Fruit fly (Drosophila melanogaster) whole organism, embryonic: ENCODE data around the gene CG4880.

Experiments
- Atf3 ChIP-seq: fragments of 200-800 bp; sonication (Bioruptor generic); optimal IDR thresholded peaks from 3 replicates; lab custom pipeline; 2016; ENCODE audit warnings: missing biosample characterization, missing genetic modification characterization
- CG13424 ChIP-seq: fragments of 200-800 bp; sonication (Bioruptor generic); optimal IDR thresholded peaks from 2 replicates; lab custom pipeline; 2019; ENCODE audit warnings: missing biosample characterization, mild to moderate bottlenecking, missing genetic modification characterization, moderate library complexity
- CG16815 ChIP-seq: fragments of 200-800 bp; sonication (Bioruptor generic); optimal IDR thresholded peaks from 3 replicates; lab custom pipeline; 2017; ENCODE audit warnings: missing biosample characterization, mild to moderate bottlenecking, missing genetic modification characterization
- CG17361 ChIP-seq: fragments of 200-800 bp; sonication (Bioruptor generic); IDR thresholded peaks from 3 replicates; pipeline ENCODE4 v1.3.6; 2022; ENCODE audit warnings: missing biosample characterization, missing genetic modification characterization
- CG17802 ChIP-seq: fragments of 200-800 bp; sonication (Bioruptor generic); optimal IDR thresholded peaks from 2 replicates; lab custom pipeline; 2018; ENCODE audit warnings: missing biosample characterization, mild to moderate bottlenecking, missing genetic modification characterization, moderate library complexity
- CG1832 ChIP-seq: fragments of 200-800 bp; sonication (Bioruptor generic); optimal IDR thresholded peaks from 2 replicates; lab custom pipeline; 2017; ENCODE audit warnings: missing biosample characterization, mild to moderate bottlenecking, missing genetic modification characterization, inconsistent platforms
- CG2875 ChIP-seq: fragments of 200-800 bp; sonication (Bioruptor generic); optimal IDR thresholded peaks from 2 replicates; lab custom pipeline; 2017; ENCODE audit warnings: missing biosample characterization, mild to moderate bottlenecking, missing genetic modification characterization, missing genetic modification reagents
- CG2889 ChIP-seq: fragments of 200-800 bp; sonication (Bioruptor generic); IDR thresholded peaks from 3 replicates; pipeline ENCODE4 v1.3.6; 2022; ENCODE audit warnings: missing biosample characterization, missing genetic modification characterization
- CG4282 ChIP-seq: fragments of 200-800 bp; sonication (Bioruptor generic); optimal IDR thresholded peaks from 2 replicates; lab custom pipeline; 2016; ENCODE audit warnings: missing biosample characterization, missing genetic modification characterization
- CG4404 ChIP-seq: fragments of 200-800 bp; sonication (Bioruptor generic); IDR thresholded peaks from 2 replicates; pipeline ENCODE4 v1.3.6; 2022; ENCODE audit warnings: missing biosample characterization, missing genetic modification characterization
- CG6854 ChIP-seq: fragments of 200-800 bp; sonication (Bioruptor generic); optimal IDR thresholded peaks from 3 replicates; lab custom pipeline; 2017; ENCODE audit warnings: missing biosample characterization, mild to moderate bottlenecking, missing genetic modification characterization
- CG7271 ChIP-seq: fragments of 200-800 bp; sonication (Bioruptor generic); optimal IDR thresholded peaks from 2 replicates; lab custom pipeline; 2018; ENCODE audit warnings: missing biosample characterization, mild to moderate bottlenecking, missing genetic modification characterization, moderate library complexity
- CG7357 ChIP-seq: fragments of 200-800 bp; sonication (Bioruptor generic); IDR thresholded peaks from 3 replicates; pipeline ENCODE4 v1.3.6; 2022; ENCODE audit warnings: missing biosample characterization, missing genetic modification characterization
- CG7372 ChIP-seq: fragments of 200-800 bp; sonication (Bioruptor generic); IDR thresholded peaks from 2 replicates; pipeline ENCODE4 v1.3.6; 2022; ENCODE audit warnings: missing biosample characterization, missing genetic modification characterization
- CG7786 ChIP-seq: fragments of 200-800 bp; sonication (Bioruptor generic); optimal IDR thresholded peaks from 2 replicates; lab custom pipeline; 2016; ENCODE audit warnings: missing biosample characterization, missing genetic modification characterization
- CG7963 ChIP-seq: fragments of 200-800 bp; sonication (Bioruptor generic); IDR thresholded peaks from 3 replicates; pipeline ENCODE4 v1.3.6; 2022; ENCODE audit warnings: missing biosample characterization, missing genetic modification characterization; ENCODE audit not compliant: partially characterized antibody
- CG8290 ChIP-seq, 3 experiments: fragments of 200-800 bp; sonication (Bioruptor generic); optimal IDR thresholded peaks; 2 replicates each; lab custom pipeline; 2016 to 2019; ENCODE audit warnings: missing biosample characterization in 3 of 3, missing genetic modification characterization in 3 of 3, mild to moderate bottlenecking in 2 of 3, moderate library complexity in 1 of 3
- CG8388 ChIP-seq: fragments of 200-800 bp; sonication (Bioruptor generic); optimal IDR thresholded peaks from 2 replicates; lab custom pipeline; 2019; ENCODE audit warnings: missing biosample characterization, mild to moderate bottlenecking, missing genetic modification characterization, moderate library complexity
- CG9609 ChIP-seq: fragments of 200-800 bp; sonication (Bioruptor generic); optimal IDR thresholded peaks from 3 replicates; lab custom pipeline; 2016; ENCODE audit warnings: missing biosample characterization, missing genetic modification characterization
- Chrac-16 ChIP-seq: fragments of 200-800 bp; sonication (Bioruptor generic); optimal IDR thresholded peaks from 3 replicates; lab custom pipeline; 2016; ENCODE audit warnings: missing biosample characterization, missing genetic modification characterization
- Dp ChIP-seq: fragments of 200-800 bp; sonication (Bioruptor generic); optimal IDR thresholded peaks from 2 replicates; lab custom pipeline; 2018; ENCODE audit warnings: missing biosample characterization, mild to moderate bottlenecking, missing genetic modification characterization, moderate library complexity
- ERR ChIP-seq: fragments of 200-800 bp; sonication (Bioruptor generic); optimal IDR thresholded peaks from 2 replicates; lab custom pipeline; 2016; ENCODE audit warnings: missing biosample characterization, missing genetic modification characterization
- Ets97D ChIP-seq: fragments of 200-800 bp; sonication (Bioruptor generic); optimal IDR thresholded peaks from 3 replicates; lab custom pipeline; 2016; ENCODE audit warnings: missing biosample characterization, missing genetic modification characterization
- H15 ChIP-seq: fragments of 200-800 bp; sonication (Bioruptor generic); IDR thresholded peaks from 3 replicates; pipeline ENCODE4 v1.3.6; 2022; ENCODE audit warnings: missing biosample characterization, missing genetic modification characterization
- HHEX ChIP-seq: fragments of 200-800 bp; sonication (Bioruptor generic); optimal IDR thresholded peaks from 3 replicates; lab custom pipeline; 2017; ENCODE audit warnings: missing biosample characterization, mild to moderate bottlenecking, missing genetic modification characterization, missing genetic modification reagents
- HmgD ChIP-seq: fragments of 200-800 bp; sonication (Bioruptor generic); optimal IDR thresholded peaks from 3 replicates; lab custom pipeline; 2016; ENCODE audit warnings: missing biosample characterization, missing genetic modification characterization
- Hr51 ChIP-seq, 2 experiments: fragments of 200-800 bp; sonication (Bioruptor generic); optimal IDR thresholded peaks; 2 replicates in 1 of 2; 3 replicates in 1 of 2; lab custom pipeline; 2016 to 2018; ENCODE audit warnings: missing biosample characterization in 2 of 2, missing genetic modification characterization in 2 of 2, mild to moderate bottlenecking in 1 of 2, moderate library complexity in 1 of 2
- Scr ChIP-seq: fragments of 200-800 bp; sonication (Bioruptor generic); IDR thresholded peaks from 2 replicates; pipeline ENCODE4 v1.3.6; 2022; ENCODE audit warnings: missing biosample characterization, missing genetic modification characterization; ENCODE audit not compliant: partially characterized antibody
- cad ChIP-seq: fragments of >200 bp; optimal IDR thresholded peaks from 2 replicates; lab custom pipeline; 2017; ENCODE audit warnings: missing biosample characterization, missing genetic modification characterization
- cato ChIP-seq: fragments of 200-800 bp; sonication (Bioruptor generic); optimal IDR thresholded peaks from 2 replicates; lab custom pipeline; 2016; ENCODE audit warnings: missing biosample characterization, missing genetic modification characterization, borderline replicate concordance
- dm ChIP-seq: fragments of 200-800 bp; sonication (Bioruptor generic); optimal IDR thresholded peaks from 3 replicates; lab custom pipeline; 2016; ENCODE audit warnings: missing biosample characterization, missing genetic modification characterization
- dysf ChIP-seq: fragments of 200-800 bp; sonication (Bioruptor generic); IDR thresholded peaks from 3 replicates; pipeline ENCODE4 v1.3.6; 2022; ENCODE audit warnings: missing biosample characterization, missing genetic modification characterization
- ems ChIP-seq: fragments of 200-800 bp; sonication (Bioruptor generic); optimal IDR thresholded peaks from 3 replicates; lab custom pipeline; 2016; ENCODE audit warnings: missing biosample characterization, missing genetic modification characterization
- eyg ChIP-seq: fragments of 200-800 bp; sonication (Bioruptor generic); optimal IDR thresholded peaks from 3 replicates; lab custom pipeline; 2016; ENCODE audit warnings: missing biosample characterization, missing genetic modification characterization
- fd64A ChIP-seq: fragments of 200-800 bp; sonication (Bioruptor generic); optimal IDR thresholded peaks from 3 replicates; lab custom pipeline; 2018; ENCODE audit warnings: missing biosample characterization, mild to moderate bottlenecking, missing genetic modification characterization
- gt ChIP-seq: fragments of 200-800 bp; sonication (Bioruptor generic); IDR thresholded peaks from 2 replicates; pipeline ENCODE4 v1.3.6; 2022; ENCODE audit warnings: missing biosample characterization, missing genetic modification characterization
- knrl ChIP-seq: fragments of 200-800 bp; sonication (Bioruptor generic); IDR thresholded peaks from 3 replicates; pipeline ENCODE4 v1.3.6; 2022; ENCODE audit warnings: missing biosample characterization, missing genetic modification characterization; ENCODE audit not compliant: partially characterized antibody
- maf-S ChIP-seq: fragments of 200-800 bp; sonication (Bioruptor generic); optimal IDR thresholded peaks from 2 replicates; lab custom pipeline; 2016; ENCODE audit warnings: missing biosample characterization, missing genetic modification characterization
- nerfin-1 ChIP-seq: fragments of 200-800 bp; sonication (Bioruptor generic); optimal IDR thresholded peaks from 3 replicates; lab custom pipeline; 2019; ENCODE audit warnings: missing biosample characterization, mild to moderate bottlenecking, missing genetic modification characterization, moderate library complexity
- pzg ChIP-seq: fragments of 200-800 bp; sonication (Bioruptor generic); optimal IDR thresholded peaks from 3 replicates; lab custom pipeline; 2018; ENCODE audit warnings: missing biosample characterization, mild to moderate bottlenecking, missing genetic modification characterization, moderate library complexity
- run ChIP-seq: fragments of 200-800 bp; sonication (Bioruptor generic); optimal IDR thresholded peaks from 3 replicates; lab custom pipeline; 2018; ENCODE audit warnings: missing biosample characterization, mild to moderate bottlenecking, missing genetic modification characterization
- sens ChIP-seq: fragments of 200-800 bp; sonication (Bioruptor generic); peaks from one replicate; lab custom pipeline; 2016; ENCODE audit warnings: missing biosample characterization, missing genetic modification characterization
- slbo ChIP-seq: fragments of 200-800 bp; sonication (Bioruptor generic); IDR thresholded peaks from 2 replicates; pipeline ENCODE4 v1.3.6; 2022; ENCODE audit warnings: missing biosample characterization, missing genetic modification characterization
- so ChIP-seq: fragments of 200-800 bp; sonication (Bioruptor generic); IDR thresholded peaks from 3 replicates; pipeline ENCODE4 v1.3.6; 2022; ENCODE audit warnings: missing biosample characterization, missing genetic modification characterization
- stc ChIP-seq: fragments of 200-800 bp; sonication (Bioruptor generic); IDR thresholded peaks from 2 replicates; pipeline ENCODE4 v1.3.6; 2022; ENCODE audit warnings: missing biosample characterization, missing genetic modification characterization
- tup ChIP-seq: fragments of 200-800 bp; sonication (Bioruptor generic); optimal IDR thresholded peaks from 2 replicates; lab custom pipeline; 2016; ENCODE audit warnings: missing biosample characterization, mild to moderate bottlenecking, missing genetic modification characterization, moderate library complexity
- twi ChIP-seq: fragments of 200-800 bp; optimal IDR thresholded peaks from 2 replicates; lab custom pipeline; 2019; ENCODE audit warnings: missing biosample characterization, mild to moderate bottlenecking, missing genetic modification characterization, moderate library complexity
- yki ChIP-seq: fragments of >200 bp; optimal IDR thresholded peaks from 3 replicates; lab custom pipeline; 2018
- zen2 ChIP-seq: fragments of 200-800 bp; sonication (Bioruptor generic); IDR thresholded peaks from 3 replicates; pipeline ENCODE4 v1.3.6; 2022; ENCODE audit warnings: missing biosample characterization, missing genetic modification characterization; ENCODE audit not compliant: partially characterized antibody
- zf30C ChIP-seq: fragments of 200-800 bp; sonication (Bioruptor generic); optimal IDR thresholded peaks from 3 replicates; lab custom pipeline; 2018; ENCODE audit warnings: missing biosample characterization, mild to moderate bottlenecking, missing genetic modification characterization
- zfh1 ChIP-seq: fragments of 200-800 bp; sonication (Bioruptor generic); IDR thresholded peaks from 3 replicates; pipeline ENCODE4 v1.3.6; 2022; ENCODE audit warnings: missing biosample characterization, missing genetic modification characterization
- zfh2 ChIP-seq: fragments of 200-800 bp; sonication (Bioruptor generic); optimal IDR thresholded peaks from 2 replicates; lab custom pipeline; 2016; ENCODE audit warnings: missing biosample characterization, missing genetic modification characterization

CG4880 gene

dm6 chrX:16854746-16855145 is 31.9 kb upstream of the CG4880 start (continued):
- TF ChIP-seq CG8290 (GFP tag; optimal IDR thresholded peaks at IDR 0.05; lab: Kevin White, UChicago) (no peak), CG8290 (tag; optimal IDR thresholded peaks at IDR 0.05; lab: Kevin White, UChicago) (no peak), Atf3 (GFP tag; lab: Kevin White, UChicago) (no peak), CG7357 (GFP tag; lab: Robert Waterston, UW) (no peak), cato (GFP tag; lab: Kevin White, UChicago) (no peak), Scr (GFP tag; lab: Robert Waterston, UW) (no peak), zf30C (GFP tag; lab: Kevin White, UChicago) (no peak), CG6854 (GFP tag; lab: Kevin White, UChicago) (peak; percentile 37), CG7786 (GFP tag; lab: Kevin White, UChicago) (no peak), CG8388 (GFP tag; lab: Kevin White, UChicago) (peak; percentile 55), run (tag; lab: Kevin White, UChicago) (peak; percentile 29), pzg (GFP tag; lab: Kevin White, UChicago) (no peak), eyg (GFP tag; lab: Kevin White, UChicago) (no peak), sens (GFP tag; lab: Kevin White, UChicago) (peak; percentile 85), cad (GFP tag; lab: Kevin White, UChicago) (no peak), CG17802 (tag; lab: Kevin White, UChicago) (no peak), stc (GFP tag; lab: Robert Waterston, UW) (peak; percentile 52), zfh2 (GFP tag; lab: Kevin White, UChicago) (no peak), maf-S (no peak), dm (no peak), zen2 (GFP tag; lab: Robert Waterston, UW) (no peak), fd64A (no peak), yki (lab: Kevin White, UChicago) (no peak), gt (GFP tag; lab: Robert Waterston, UW) (no peak), ems (GFP tag; lab: Kevin White, UChicago) (no peak), nerfin-1 (tag; lab: Kevin White, UChicago) (peak; percentile 47), CG7963 (GFP tag; lab: Robert Waterston, UW) (no peak), dysf (peak; percentile 62; the same call in 2 of the 3 replicates), Dp (GFP tag; lab: Kevin White, UChicago) (no peak), CG16815 (GFP tag; lab: Kevin White, UChicago) (no peak), so (GFP tag; lab: Robert Waterston, UW) (0 out of 3 replicates have a peak, but pooled peaks have one; percentile 33), CG4404 (GFP tag; lab: Robert Waterston, UW) (no peak), CG7271 (tag; lab: Kevin White, UChicago) (no peak), Chrac-16 (GFP tag; lab: Kevin White, UChicago) (no peak), CG1832 (GFP tag; lab: Kevin White, UChicago) (no peak), Hr51 (GFP tag; optimal IDR thresholded peaks at IDR 0.05; lab: Kevin White, UChicago) (peak in 1 of 2 experiments; percentile 80), ERR (GFP tag; lab: Kevin White, UChicago) (no peak), CG2889 (GFP tag; lab: Robert Waterston, UW) (no peak), knrl (GFP tag; lab: Robert Waterston, UW) (no peak), HHEX (GFP tag; lab: Kevin White, UChicago) (peak; percentile 1), HmgD (GFP tag; lab: Kevin White, UChicago) (no peak), CG9609 (GFP tag; lab: Kevin White, UChicago) (no peak), CG17361 (GFP tag; lab: Robert Waterston, UW) (peak; percentile 74), tup (GFP tag; lab: Kevin White, UChicago) (no peak), H15 (GFP tag; lab: Robert Waterston, UW) (no peak), slbo (GFP tag; lab: Robert Waterston, UW) (peak; percentile 38; the same call in 1 of the 2 replicates), CG13424 (peak; percentile 70), twi (no peak), CG7372 (GFP tag; lab: Robert Waterston, UW) (no peak), CG4282 (no peak), zfh1 (no peak), Ets97D (GFP tag; lab: Kevin White, UChicago) (no peak), CG2875 (GFP tag; lab: Kevin White, UChicago) (peak; percentile 26)
